Worm (Caenorhabditis elegans) whole organism, mixed stage, embryonic: Measurements from ENCODE around the gene R10E11.6.

ENCODE experiments used
- nhr-237 ChIP-seq: fragments of 150-350 bp; optimal IDR thresholded peaks from 2 replicates; lab custom pipeline; 2014; ENCODE audit warnings: missing biosample characterization, missing genetic modification characterization
- nhr-28 ChIP-seq: fragments of 150-350 bp; optimal IDR thresholded peaks from 2 replicates; lab custom pipeline; 2014; ENCODE audit warnings: missing biosample characterization, missing genetic modification characterization
- snpc-4 ChIP-seq: fragments of 150-350 bp; optimal IDR thresholded peaks from 2 replicates; lab custom pipeline; 2014; ENCODE audit warnings: missing biosample characterization, missing genetic modification characterization
- ztf-11 ChIP-seq: fragments of 150-350 bp; optimal IDR thresholded peaks from 2 replicates; lab custom pipeline; 2014; ENCODE audit warnings: missing biosample characterization, missing genetic modification characterization

- TF ChIP-seq nhr-28 (tag; lab: Kevin White, UChicago) (no peak), nhr-237 (tag; lab: Kevin White, UChicago) (no peak), snpc-4 (no peak), ztf-11 (tag; lab: Kevin White, UChicago) (no peak)
Measured at ce11 chrIII:9832569-9832968, 49.8 kb downstream of the R10E11.6 start.
